Fruit fly (Drosophila melanogaster) whole organism, wandering third instar larva: ENCODE results near the gene ppk18.
A peak's percentile ranks its signal among the peaks of the same experiment; 100 is the strongest.

Experiments
- CG32264 ChIP-seq: fragments of 200-800 bp; sonication (Bioruptor generic); optimal IDR thresholded peaks from 2 replicates; lab custom pipeline; 2016; ENCODE audit warnings: missing biosample characterization, missing genetic modification characterization
- Dfd ChIP-seq: fragments of >200 bp; optimal IDR thresholded peaks from 2 replicates; lab custom pipeline; 2017; ENCODE audit warnings: missing biosample characterization, missing genetic modification characterization

DNA sequence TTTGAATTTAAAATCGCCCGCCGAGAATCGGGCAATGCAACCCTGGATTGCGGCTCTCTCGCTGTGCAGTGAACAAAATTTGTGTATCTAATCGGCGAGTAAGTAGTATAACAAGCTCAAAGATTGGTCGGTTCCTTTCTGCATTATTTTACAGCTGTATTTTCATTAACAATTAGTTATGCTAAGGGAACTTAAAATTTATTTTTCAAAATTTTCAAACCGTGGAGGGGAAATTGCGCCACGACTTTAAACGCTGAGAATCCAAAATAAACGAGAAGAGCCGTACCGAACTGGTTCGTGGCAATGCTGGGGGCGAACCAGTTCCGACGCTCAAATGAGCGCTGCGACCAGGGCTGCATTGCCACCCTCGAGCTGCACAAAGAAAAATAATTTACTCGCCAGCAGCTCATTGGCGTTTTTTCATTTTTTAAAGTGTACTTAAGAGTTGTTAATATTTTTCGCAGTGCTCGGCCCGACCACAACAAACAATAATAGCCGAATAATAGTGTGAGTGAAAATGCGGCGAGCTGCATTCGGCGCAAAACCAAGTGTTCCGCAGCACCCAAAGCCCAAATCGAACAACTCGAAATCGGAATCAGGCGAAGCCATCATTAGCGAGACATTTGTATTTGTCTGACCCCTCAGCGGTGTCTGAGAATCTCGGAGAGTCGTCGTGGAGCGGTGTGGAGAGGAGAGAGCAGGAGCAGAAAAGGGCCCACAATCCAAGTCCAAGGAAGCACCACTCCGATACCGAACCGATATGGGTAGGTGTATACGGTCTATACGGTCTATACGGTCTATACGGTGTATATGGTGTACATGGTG lies 12.6 kb downstream of the ppk18 start, which contains the start of gene zf30C:
- peak; percentile 75 for TF ChIP-seq CG32264
- no peak for TF ChIP-seq Dfd (GFP tag; lab: Kevin White, UChicago)
